Fruit fly (Drosophila melanogaster): Measurements from ENCODE around the gene Pep.

DNA sequence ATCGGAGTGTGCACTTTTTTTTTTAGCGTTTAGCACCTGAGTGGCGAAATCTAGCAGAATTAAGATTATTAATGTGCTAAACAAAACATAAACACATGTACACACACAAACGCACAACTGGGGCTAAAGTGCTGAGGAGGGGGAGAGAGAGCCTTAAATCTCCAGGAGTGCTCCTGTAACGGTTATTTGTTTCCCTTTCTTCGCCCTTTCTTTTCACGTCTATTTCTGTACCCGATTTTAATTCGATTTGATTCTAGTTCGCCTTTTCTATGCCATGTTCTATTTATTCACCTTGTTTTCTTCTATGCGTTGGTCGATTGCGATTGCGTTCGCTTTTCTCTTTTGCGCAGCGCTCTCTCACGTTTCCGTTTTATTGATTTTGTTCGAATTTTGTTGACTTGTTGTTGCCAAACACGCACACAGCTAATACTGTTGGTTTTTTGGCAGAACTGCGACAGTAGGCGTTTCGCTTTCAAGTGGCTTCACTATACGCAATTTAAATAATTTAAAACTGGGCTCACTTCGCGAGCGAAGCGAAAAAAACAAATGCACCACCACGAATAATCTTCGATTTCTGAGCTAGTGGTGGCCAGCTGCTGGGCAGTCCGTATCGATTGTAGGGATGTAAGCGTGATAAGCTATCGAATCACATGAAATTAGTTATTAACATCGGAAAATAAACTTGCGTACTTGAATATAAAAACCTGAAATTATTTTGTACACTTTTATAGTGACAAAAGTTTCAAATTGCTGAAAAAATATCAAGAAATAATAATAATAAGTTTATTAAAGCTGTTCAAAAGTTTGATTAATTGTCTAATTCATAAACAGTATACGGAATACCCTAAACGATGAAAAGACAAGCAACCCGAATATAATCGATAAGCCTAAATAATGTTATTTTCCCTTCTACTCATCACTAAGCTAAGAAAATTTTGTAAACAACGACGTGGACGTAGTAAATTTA is 9.1 kb upstream of the Pep start, which contains the start of the genes Krn, Ndfip and CG7484:
- TF ChIP-seq CG8478 (optimal IDR thresholded peaks at IDR 0.05), result no peak
- TF ChIP-seq CTCF (optimal IDR thresholded peaks at IDR 0.05), result no peak
